Worm (Caenorhabditis elegans) whole organism, L3 larva: Measurements from ENCODE around the gene Y32F6A.5.

ENCODE experiments used
- R02D3.7 ChIP-seq: fragments of 150-350 bp; optimal IDR thresholded peaks from 2 replicates; lab custom pipeline; 2014; ENCODE audit warnings: missing biosample characterization, missing genetic modification characterization
- ZK546.5 ChIP-seq: sonication (generic microtip); optimal IDR thresholded peaks from 2 replicates; lab custom pipeline; 2017; ENCODE audit warnings: missing biosample characterization, missing genetic modification characterization
- aly-2 ChIP-seq: fragments of 150-350 bp; optimal IDR thresholded peaks from 2 replicates; lab custom pipeline; 2014; ENCODE audit warnings: missing biosample characterization, missing genetic modification characterization
- ama-1 ChIP-seq: fragments of 150-350 bp; optimal IDR thresholded peaks from 2 replicates; lab custom pipeline; 2018
- ceh-16 ChIP-seq: sonication (generic microtip); optimal IDR thresholded peaks from 2 replicates; lab custom pipeline; 2017; ENCODE audit warnings: missing biosample characterization, missing genetic modification characterization
- ceh-82 ChIP-seq: fragments of 150-350 bp; optimal IDR thresholded peaks from 2 replicates; lab custom pipeline; 2014; ENCODE audit warnings: missing biosample characterization, missing genetic modification characterization
- daf-12 ChIP-seq: fragments of 150-350 bp; optimal IDR thresholded peaks from 2 replicates; lab custom pipeline; 2014; ENCODE audit warnings: missing biosample characterization, missing genetic modification reagents, missing genetic modification characterization
- egl-27 ChIP-seq: sonication (generic microtip); optimal IDR thresholded peaks from 4 replicates; lab custom pipeline; 2017; ENCODE audit warnings: missing biosample characterization, missing genetic modification reagents, missing genetic modification characterization
- egl-5 ChIP-seq: fragments of 150-350 bp; optimal IDR thresholded peaks from 2 replicates; lab custom pipeline; 2017; ENCODE audit warnings: missing biosample characterization, missing genetic modification reagents, missing genetic modification characterization, inconsistent platforms
- elt-1 ChIP-seq: fragments of 150-350 bp; optimal IDR thresholded peaks from 2 replicates; lab custom pipeline; 2014; ENCODE audit warnings: missing biosample characterization, missing genetic modification characterization
- elt-2 ChIP-seq: sonication (generic microtip); optimal IDR thresholded peaks from 2 replicates; lab custom pipeline; 2016; ENCODE audit warnings: missing genetic modification reagents, mild to moderate bottlenecking, missing genetic modification characterization, missing compliant biosample characterization
- eor-1 ChIP-seq, 2 experiments: fragments of 150-350 bp; optimal IDR thresholded peaks; 2 replicates each; lab custom pipeline; 2014 to 2018; ENCODE audit warnings: missing biosample characterization in 2 of 2, missing genetic modification characterization in 2 of 2
- fkh-10 ChIP-seq: sonication (generic microtip); optimal IDR thresholded peaks from 2 replicates; lab custom pipeline; 2017; ENCODE audit warnings: missing biosample characterization, missing genetic modification reagents, missing genetic modification characterization
- fkh-2 ChIP-seq: fragments of 150-350 bp; optimal IDR thresholded peaks from 2 replicates; lab custom pipeline; 2014; ENCODE audit warnings: missing biosample characterization, missing genetic modification reagents, missing genetic modification characterization
- hmg-11 ChIP-seq: sonication (generic microtip); optimal IDR thresholded peaks from 2 replicates; lab custom pipeline; 2016; ENCODE audit warnings: missing genetic modification characterization, missing compliant biosample characterization
- jun-1 ChIP-seq: fragments of 150-350 bp; optimal IDR thresholded peaks from 2 replicates; lab custom pipeline; 2014; ENCODE audit warnings: missing biosample characterization, missing genetic modification reagents, missing genetic modification characterization
- lin-15B ChIP-seq: fragments of 150-350 bp; optimal IDR thresholded peaks from 2 replicates; lab custom pipeline; 2014; ENCODE audit warnings: missing biosample characterization, missing genetic modification characterization
- lin-39 ChIP-seq: fragments of 150-350 bp; optimal IDR thresholded peaks from 2 replicates; lab custom pipeline; 2018; ENCODE audit warnings: missing biosample characterization, missing genetic modification reagents, missing genetic modification characterization
- mml-1 ChIP-seq: fragments of 150-350 bp; sonication (generic microtip); optimal IDR thresholded peaks from 3 replicates; lab custom pipeline; 2014; ENCODE audit warnings: missing biosample characterization, missing genetic modification characterization
- nfya-1 ChIP-seq: sonication (generic microtip); optimal IDR thresholded peaks from 2 replicates; lab custom pipeline; 2017; ENCODE audit warnings: missing genetic modification characterization, mild to moderate bottlenecking, missing compliant biosample characterization, antibody characterized with exemption, moderate library complexity; ENCODE audit not compliant: insufficient read depth
- nhr-11 ChIP-seq: fragments of 150-350 bp; optimal IDR thresholded peaks from 2 replicates; lab custom pipeline; 2014; ENCODE audit warnings: missing biosample characterization, missing genetic modification characterization
- nhr-237 ChIP-seq: fragments of 150-350 bp; optimal IDR thresholded peaks from 2 replicates; lab custom pipeline; 2014; ENCODE audit warnings: missing biosample characterization, missing genetic modification characterization
- nhr-28 ChIP-seq: fragments of 150-350 bp; optimal IDR thresholded peaks from 2 replicates; lab custom pipeline; 2014; ENCODE audit warnings: missing biosample characterization, missing genetic modification characterization
- nhr-76 ChIP-seq: fragments of 150-350 bp; sonication (generic microtip); optimal IDR thresholded peaks from 5 replicates; lab custom pipeline; 2014; ENCODE audit warnings: missing biosample characterization, missing genetic modification characterization
- nhr-77 ChIP-seq: fragments of 150-350 bp; optimal IDR thresholded peaks from 2 replicates; lab custom pipeline; 2014; ENCODE audit warnings: missing biosample characterization, missing genetic modification characterization
- pha-4 ChIP-seq: fragments of 150-350 bp; optimal IDR thresholded peaks from 2 replicates; lab custom pipeline; 2014; ENCODE audit warnings: missing biosample characterization, missing genetic modification reagents, missing genetic modification characterization
- pqm-1 ChIP-seq: fragments of 150-350 bp; optimal IDR thresholded peaks from 2 replicates; lab custom pipeline; 2017; ENCODE audit warnings: missing biosample characterization, missing genetic modification characterization, inconsistent platforms
- sea-2 ChIP-seq: fragments of 150-350 bp; sonication (generic microtip); optimal IDR thresholded peaks from 4 replicates; lab custom pipeline; 2014; ENCODE audit warnings: missing biosample characterization, missing genetic modification reagents, missing genetic modification characterization
- skn-1 ChIP-seq: fragments of 150-350 bp; optimal IDR thresholded peaks from 2 replicates; lab custom pipeline; 2014; ENCODE audit warnings: missing biosample characterization, missing genetic modification characterization
- tbx-2 ChIP-seq: sonication (generic microtip); optimal IDR thresholded peaks from 2 replicates; lab custom pipeline; 2016; ENCODE audit warnings: mild to moderate bottlenecking, missing genetic modification characterization, missing compliant biosample characterization
- unc-39 ChIP-seq: sonication (generic microtip); optimal IDR thresholded peaks from 4 replicates; lab custom pipeline; 2017; ENCODE audit warnings: missing biosample characterization, missing genetic modification characterization
- zag-1 ChIP-seq: fragments of 150-350 bp; optimal IDR thresholded peaks from 2 replicates; lab custom pipeline; 2014; ENCODE audit warnings: missing biosample characterization, missing genetic modification characterization
- ztf-11 ChIP-seq: fragments of 150-350 bp; optimal IDR thresholded peaks from 2 replicates; lab custom pipeline; 2014; ENCODE audit warnings: missing biosample characterization, missing genetic modification characterization
- ztf-4 ChIP-seq: fragments of 150-350 bp; optimal IDR thresholded peaks from 2 replicates; lab custom pipeline; 2014; ENCODE audit warnings: missing biosample characterization, missing genetic modification characterization

The Y32F6A.5 gene

ce11 chrV:10474040-10474439 is 20.6 kb upstream of the Y32F6A.5 start:
- TF ChIP-seq egl-27 (tag; lab: Kevin White, UChicago) (no peak), skn-1 (no peak), pha-4 (tag; lab: Kevin White, UChicago) (peak; percentile 64), mml-1 (tag; lab: Kevin White, UChicago) (no peak)
- TF ChIP-seq, all 47 proteins: peak for 1

- TF ChIP-seq lin-15B (tag; lab: Kevin White, UChicago), result no peak
- peak; percentile 1 for TF ChIP-seq egl-5 (tag; lab: Kevin White, UChicago)
- TF ChIP-seq pqm-1, result no peak
- TF ChIP-seq ama-1 (lab: Kevin White, UChicago), result peak; percentile 85
Measured at ce11 chrV:10472901-10473774, 19.7 kb upstream of the Y32F6A.5 start.

DNA sequence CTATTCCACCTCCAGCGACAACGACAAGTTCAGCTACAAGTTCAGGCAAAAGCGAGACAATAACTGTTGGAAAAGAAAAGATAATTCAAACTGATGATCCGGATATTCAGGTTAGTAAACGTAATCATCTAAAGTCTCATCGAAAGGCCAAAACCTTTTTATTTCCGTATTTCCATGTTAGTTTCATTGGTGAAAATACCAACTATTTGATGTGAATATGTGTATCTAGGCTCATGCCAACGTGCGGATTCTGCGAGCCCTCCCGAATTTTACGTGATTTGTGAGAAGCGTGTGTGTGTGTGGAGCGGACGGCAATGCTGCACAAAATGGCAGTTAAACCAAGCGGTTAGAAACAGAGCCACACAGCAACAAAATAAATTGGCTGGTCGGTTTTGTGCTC is 17.6 kb upstream of the Y32F6A.5 start:
- peak; percentile 21 for TF ChIP-seq ama-1 (lab: Kevin White, UChicago)
- TF ChIP-seq elt-1 (tag; lab: Kevin White, UChicago), result no peak
- peak; percentile 13 for TF ChIP-seq pha-4 (tag; lab: Kevin White, UChicago)

ce11 chrV:10469845-10470244 is 16.4 kb upstream of the Y32F6A.5 start:
- TF ChIP-seq sea-2 (GFP tag; lab: Kevin White, UChicago) (no peak), unc-39 (tag; lab: Kevin White, UChicago) (no peak), nhr-77 (tag; lab: Kevin White, UChicago) (no peak), daf-12 (tag; lab: Kevin White, UChicago) (no peak), aly-2 (no peak), nhr-28 (tag; lab: Kevin White, UChicago) (no peak), ceh-16 (tag; lab: Kevin White, UChicago) (no peak), nhr-11 (tag; lab: Kevin White, UChicago) (no peak)

ce11 chrV:10468709-10469108 is 15.3 kb upstream of the Y32F6A.5 start:
- peak; percentile 61 for TF ChIP-seq ama-1 (lab: Kevin White, UChicago)
- TF ChIP-seq ZK546.5 (tag; lab: Kevin White, UChicago), result no peak
- no peak for TF ChIP-seq eor-1 (tag; optimal IDR thresholded peaks at IDR 0.05; lab: Kevin White, UChicago)

- TF ChIP-seq ama-1 (lab: Kevin White, UChicago) (peak; percentile 84), nhr-76 (tag; lab: Kevin White, UChicago) (no peak), ceh-16 (tag; lab: Kevin White, UChicago) (no peak), lin-39 (no peak), elt-2 (tag; lab: Kevin White, UChicago) (peak; percentile 83), fkh-10 (GFP tag; lab: Kevin White, UChicago) (no peak), pqm-1 (peak; percentile 61), nfya-1 (peak; percentile 31), pha-4 (tag; lab: Kevin White, UChicago) (peak; percentile 70), ZK546.5 (tag; lab: Kevin White, UChicago) (no peak)
Measured at ce11 chrV:10468190-10468589, 14.8 kb upstream of the Y32F6A.5 start, which contains the start of gene egl-9. Gene egl-9 (plus strand): TSS chrV:10468517.

DNA sequence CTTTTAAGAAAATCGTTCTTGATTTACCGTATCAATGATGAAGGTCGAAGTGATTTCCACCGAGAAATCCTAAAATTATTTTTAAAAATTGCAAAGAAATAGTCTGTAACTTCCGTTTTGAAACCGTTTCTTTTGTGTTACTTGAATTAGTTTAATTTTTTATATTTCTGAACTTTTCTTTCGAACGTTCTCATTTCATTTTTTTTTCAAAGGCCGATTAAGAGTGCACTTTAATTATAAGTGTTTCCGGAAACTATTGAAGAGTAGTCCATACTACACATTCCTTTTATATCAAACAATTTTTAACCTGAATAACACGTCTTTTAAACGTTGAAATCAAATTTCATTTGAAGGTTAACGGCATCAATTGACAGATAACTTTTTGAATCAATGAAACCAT is 14.3 kb upstream of the Y32F6A.5 start:
- TF ChIP-seq jun-1, result no peak
- TF ChIP-seq ztf-11 (tag; lab: Kevin White, UChicago), result no peak
- TF ChIP-seq egl-5 (tag; lab: Kevin White, UChicago), result no peak
- TF ChIP-seq R02D3.7, result no peak
- TF ChIP-seq sea-2 (GFP tag; lab: Kevin White, UChicago), result no peak
- no peak for TF ChIP-seq ceh-82
- no peak for TF ChIP-seq zag-1 (tag; lab: Kevin White, UChicago)
- no peak for TF ChIP-seq skn-1
- TF ChIP-seq tbx-2 (tag; lab: Kevin White, UChicago), result no peak
- no peak for TF ChIP-seq nhr-77 (tag; lab: Kevin White, UChicago)
- TF ChIP-seq ztf-4 (tag; lab: Kevin White, UChicago), result no peak
- TF ChIP-seq lin-39, result no peak
- TF ChIP-seq nhr-237 (tag; lab: Kevin White, UChicago), result no peak
- no peak for TF ChIP-seq ZK546.5 (tag; lab: Kevin White, UChicago)
- TF ChIP-seq hmg-11 (tag; lab: Kevin White, UChicago), result no peak
- no peak for TF ChIP-seq pha-4 (tag; lab: Kevin White, UChicago)
- no peak for TF ChIP-seq elt-2 (tag; lab: Kevin White, UChicago)
- no peak for TF ChIP-seq fkh-2 (tag; lab: Kevin White, UChicago)
